Worm (Caenorhabditis elegans) whole organism, early embryonic: ENCODE measurements around the gene rpb-4.

ENCODE experiments used
- B0310.2 ChIP-seq: sonication (generic microtip); optimal IDR thresholded peaks from 2 replicates; lab custom pipeline; 2016; ENCODE audit warnings: mild to moderate bottlenecking, missing genetic modification characterization, missing compliant biosample characterization
- F13C5.2 ChIP-seq: sonication (generic microtip); optimal IDR thresholded peaks from 2 replicates; lab custom pipeline; 2017; ENCODE audit warnings: mild to moderate bottlenecking, missing genetic modification characterization, inconsistent platforms, missing compliant biosample characterization
- aly-1 ChIP-seq: sonication (generic microtip); optimal IDR thresholded peaks from 2 replicates; lab custom pipeline; 2016; ENCODE audit warnings: missing genetic modification characterization, missing compliant biosample characterization
- ama-1 ChIP-seq: fragments of 150-350 bp; optimal IDR thresholded peaks from 2 replicates; lab custom pipeline; 2014
- ceh-13 ChIP-seq: fragments of 200-800 bp; sonication (Bioruptor generic); optimal IDR thresholded peaks from 2 replicates; lab custom pipeline; 2018; ENCODE audit warnings: mild to moderate bottlenecking, missing genetic modification characterization, missing compliant biosample characterization
- ceh-36 ChIP-seq: sonication (generic microtip); optimal IDR thresholded peaks from 2 replicates; lab custom pipeline; 2016; ENCODE audit warnings: missing genetic modification characterization, inconsistent platforms, missing compliant biosample characterization
- ets-7 ChIP-seq: sonication (generic microtip); optimal IDR thresholded peaks from 2 replicates; lab custom pipeline; 2016; ENCODE audit warnings: missing genotype, missing genetic modification characterization, missing compliant biosample characterization
- flt-1 ChIP-seq: fragments of 200-800 bp; sonication (Bioruptor generic); IDR thresholded peaks from 2 replicates; pipeline ENCODE4 v1.3.6; 2022; ENCODE audit warnings: missing genetic modification characterization, missing compliant biosample characterization
- hmbx-1 ChIP-seq: sonication (generic microtip); optimal IDR thresholded peaks from 2 replicates; lab custom pipeline; 2016; ENCODE audit warnings: mild to moderate bottlenecking, missing genetic modification characterization, missing compliant biosample characterization
- hmg-4 ChIP-seq: fragments of 200-800 bp; sonication (Bioruptor generic); optimal IDR thresholded peaks from 2 replicates; lab custom pipeline; 2018; ENCODE audit warnings: mild to moderate bottlenecking, missing genetic modification characterization, missing compliant biosample characterization
- hnd-1 ChIP-seq: sonication (generic microtip); optimal IDR thresholded peaks from 2 replicates; lab custom pipeline; 2016; ENCODE audit warnings: missing genetic modification characterization, missing compliant biosample characterization
- pes-1 ChIP-seq: fragments of 200-800 bp; sonication (Bioruptor generic); IDR thresholded peaks from 2 replicates; pipeline ENCODE4 v1.3.6; 2022; ENCODE audit warnings: missing genetic modification reagents, missing genetic modification characterization, missing compliant biosample characterization
- scrt-1 ChIP-seq: fragments of 200-800 bp; sonication (Bioruptor generic); IDR thresholded peaks from 2 replicates; pipeline ENCODE4 v1.3.6; 2022; ENCODE audit warnings: missing genetic modification characterization, missing compliant biosample characterization
- sea-1 ChIP-seq: fragments of 200-800 bp; sonication (Bioruptor generic); conservative IDR thresholded peaks from 2 replicates; pipeline ENCODE4 v1.3.6; 2022; ENCODE audit warnings: missing genetic modification characterization, missing compliant biosample characterization
- tbx-11 ChIP-seq: fragments of 200-800 bp; sonication (Bioruptor generic); IDR thresholded peaks from 2 replicates; pipeline ENCODE4 v1.3.6; 2022; ENCODE audit warnings: missing genetic modification characterization, missing compliant biosample characterization
- tbx-37 ChIP-seq: fragments of 200-800 bp; sonication (Bioruptor generic); conservative IDR thresholded peaks from 2 replicates; pipeline ENCODE4 v1.3.6; 2022; ENCODE audit warnings: missing genetic modification reagents, missing genetic modification characterization, missing compliant biosample characterization
- tra-4 ChIP-seq: sonication (generic microtip); optimal IDR thresholded peaks from 2 replicates; lab custom pipeline; 2017; ENCODE audit warnings: missing genetic modification characterization, missing compliant biosample characterization

The rpb-4 gene

DNA sequence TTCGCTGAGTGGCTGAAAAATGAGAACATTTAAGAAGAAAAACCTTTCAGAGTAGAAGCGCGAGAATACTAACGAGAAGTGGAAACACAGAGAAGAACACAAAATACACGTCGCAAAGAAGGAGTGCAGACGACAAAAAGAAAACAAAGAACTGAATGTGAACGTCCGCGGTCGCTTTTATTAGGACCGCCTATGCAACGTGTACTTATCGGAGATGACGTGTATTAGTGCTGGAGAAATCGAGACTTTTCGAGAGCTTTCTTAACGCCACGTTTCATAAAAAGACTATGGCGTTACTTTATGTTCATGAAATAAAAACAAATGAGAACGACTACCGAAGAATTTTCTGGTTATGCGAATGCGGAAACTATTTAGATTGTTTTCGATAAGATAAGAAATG lies 21.8 kb upstream of the rpb-4 start, which contains the start of gene hsp-4:
Gene hsp-4 (minus strand): TSS at position 139 of the 400 bp plus-strand sequence.
- no peak for TF ChIP-seq ama-1 (lab: Kevin White, UChicago)
- TF ChIP-seq pes-1 (GFP tag; lab: Robert Waterston, UW): no peak
- no peak for TF ChIP-seq F13C5.2 (tag; lab: Kevin White, UChicago)
- no peak for TF ChIP-seq hmg-4
- TF ChIP-seq ets-7: no peak
- no peak for TF ChIP-seq B0310.2 (tag; lab: Kevin White, UChicago)
- TF ChIP-seq hmbx-1: no peak
- no peak for TF ChIP-seq sea-1 (GFP tag; lab: Robert Waterston, UW)

DNA sequence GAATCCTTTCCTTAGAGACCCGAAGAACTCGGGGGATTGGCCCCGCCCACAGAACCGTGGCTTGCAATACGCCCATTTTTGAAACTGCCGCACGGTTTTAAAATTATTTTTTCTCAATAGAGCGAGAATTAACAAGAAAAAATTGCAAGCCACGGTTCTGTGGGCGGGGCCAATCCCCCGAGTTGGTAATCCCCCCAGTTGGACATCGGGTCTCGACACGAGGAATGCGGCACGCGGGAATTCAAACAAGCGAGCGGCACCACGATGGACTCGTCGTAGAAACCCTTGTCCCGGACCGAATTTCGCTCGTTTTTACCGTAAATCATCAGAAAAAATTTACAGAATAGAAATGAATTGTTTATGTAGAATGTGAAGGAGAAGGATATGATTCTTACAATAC lies 21.3 kb upstream of the rpb-4 start:
- TF ChIP-seq ceh-13 (GFP tag; lab: Kevin White, UChicago): no peak
- peak; percentile 12 for TF ChIP-seq ceh-36 (tag; lab: Kevin White, UChicago)

DNA sequence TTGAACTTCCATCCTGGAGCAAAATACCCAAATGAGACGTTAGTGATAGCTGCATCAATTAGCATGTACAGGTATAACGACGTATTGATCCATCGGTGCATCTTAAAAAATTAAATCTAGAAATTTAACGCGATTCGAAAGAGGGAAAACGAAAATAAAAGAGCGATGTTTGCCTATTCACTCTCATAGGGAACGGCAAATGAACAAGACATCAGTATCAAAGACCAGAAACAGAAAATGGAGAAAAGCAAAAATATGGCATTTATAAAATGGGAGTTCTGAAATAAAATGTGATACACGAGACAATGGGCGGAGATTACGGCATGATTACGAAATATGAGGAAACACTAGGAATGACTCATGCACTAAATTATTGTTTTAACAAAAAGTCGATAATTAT lies 18.0 kb upstream of the rpb-4 start, which contains the start of gene haf-2:
Gene haf-2 (minus strand): TSS at position 101 of the 400 bp plus-strand sequence.
- TF ChIP-seq hmg-4 (no peak), scrt-1 (GFP tag; lab: Robert Waterston, UW) (no peak), ceh-36 (tag; lab: Kevin White, UChicago) (no peak), pes-1 (GFP tag; lab: Robert Waterston, UW) (no peak), tra-4 (no peak), hnd-1 (tag; lab: Kevin White, UChicago) (no peak), flt-1 (GFP tag; lab: Robert Waterston, UW) (no peak), ceh-13 (GFP tag; lab: Kevin White, UChicago) (no peak), ama-1 (lab: Kevin White, UChicago) (no peak), aly-1 (tag; lab: Kevin White, UChicago) (no peak), F13C5.2 (tag; lab: Kevin White, UChicago) (no peak), tbx-37 (no peak), sea-1 (GFP tag; lab: Robert Waterston, UW) (no peak), tbx-11 (GFP tag; lab: Robert Waterston, UW) (no peak), ets-7 (no peak), B0310.2 (tag; lab: Kevin White, UChicago) (no peak), hmbx-1 (no peak)

DNA sequence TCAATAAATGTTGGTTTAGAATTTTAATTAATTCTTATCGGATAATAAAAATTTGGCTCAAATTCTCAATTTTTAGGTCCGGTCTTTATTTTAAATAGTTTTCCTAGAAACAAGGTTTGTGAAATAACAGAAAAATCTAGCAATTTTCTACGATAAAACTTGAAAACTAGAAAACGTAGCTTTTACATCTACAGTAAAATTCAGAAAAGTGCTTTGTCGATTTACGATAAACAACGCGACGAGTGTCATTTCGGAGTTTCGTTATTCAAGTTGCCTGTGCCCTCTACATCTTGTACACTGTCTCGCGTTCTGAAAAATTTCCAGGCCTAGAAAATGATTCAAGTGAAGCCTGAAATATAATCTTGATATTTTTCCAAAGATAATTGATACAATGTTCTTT lies 17.5 kb upstream of the rpb-4 start:
- TF ChIP-seq ama-1 (lab: Kevin White, UChicago) (no peak), hnd-1 (tag; lab: Kevin White, UChicago) (no peak), ceh-36 (tag; lab: Kevin White, UChicago) (no peak), ets-7 (no peak), pes-1 (GFP tag; lab: Robert Waterston, UW) (no peak), tra-4 (no peak), ceh-13 (GFP tag; lab: Kevin White, UChicago) (no peak), sea-1 (GFP tag; lab: Robert Waterston, UW) (no peak), hmg-4 (no peak)

DNA sequence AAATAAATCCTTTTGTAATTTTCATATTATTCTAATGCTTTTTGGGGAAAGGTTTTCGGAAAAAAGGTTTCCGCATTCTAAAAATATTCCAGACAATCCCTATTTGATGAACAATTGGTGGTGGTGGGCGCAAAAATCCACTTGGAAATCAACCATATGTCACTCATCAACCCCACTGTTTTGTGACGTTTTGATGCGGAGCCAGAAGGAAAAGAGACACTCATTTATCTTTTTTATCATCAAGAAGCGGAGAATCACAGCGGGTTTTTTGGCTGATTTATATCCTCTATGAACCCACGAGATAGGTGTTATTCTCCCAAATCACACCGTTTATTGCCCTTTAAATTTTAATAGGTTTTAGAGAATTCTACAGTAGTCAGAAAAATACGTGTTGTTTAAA lies 17.1 kb upstream of the rpb-4 start:
- TF ChIP-seq ets-7 (no peak), sea-1 (GFP tag; lab: Robert Waterston, UW) (no peak), scrt-1 (GFP tag; lab: Robert Waterston, UW) (no peak), hmbx-1 (no peak)

DNA sequence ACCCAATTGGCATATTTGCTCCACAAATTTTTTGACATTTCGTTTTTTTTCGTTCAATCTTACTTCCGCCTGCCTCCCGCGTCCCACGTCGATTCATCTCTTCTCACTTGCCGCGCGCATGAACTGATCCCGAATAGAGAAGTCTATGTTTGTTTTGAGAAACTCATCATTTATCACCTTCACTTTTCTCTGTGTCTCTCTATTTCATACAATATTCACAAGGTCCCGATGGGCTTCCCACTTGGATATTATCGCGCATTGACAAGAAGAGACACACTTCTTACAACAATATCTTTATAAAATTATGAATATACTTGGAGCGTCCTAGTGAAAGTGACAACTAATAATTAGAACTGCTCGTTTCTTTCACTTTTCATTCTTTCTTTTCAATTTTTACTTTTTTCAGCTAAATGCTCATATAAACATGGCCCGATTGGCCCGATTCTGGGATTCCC lies 15.8 kb upstream of the rpb-4 start, which contains the start of gene insc-1:
Gene insc-1 (plus strand): TSS at position 405 of the 455 bp plus-strand sequence.
- no peak for TF ChIP-seq hmbx-1
- no peak for TF ChIP-seq tra-4

DNA sequence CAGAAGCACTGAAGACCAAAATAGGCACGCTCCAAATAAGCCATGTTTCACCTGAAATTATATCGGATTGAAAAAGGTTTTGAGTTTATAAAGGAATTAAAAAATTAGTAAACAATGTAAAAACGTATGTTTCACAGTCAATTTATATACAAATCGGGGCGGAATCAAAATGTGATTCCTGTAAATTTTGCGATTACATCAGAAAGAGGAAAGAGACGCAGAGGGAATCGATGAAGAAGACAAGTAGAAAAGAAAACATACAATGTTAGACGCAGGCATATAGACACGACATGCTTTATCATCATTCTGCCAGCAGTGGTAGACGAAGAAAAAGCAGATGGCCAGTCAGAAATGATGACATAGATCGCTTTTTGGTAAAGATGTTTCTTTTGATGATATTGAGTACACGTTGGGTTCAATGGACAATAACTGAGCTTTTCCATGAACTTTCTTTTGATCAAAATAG lies 10.3 kb upstream of the rpb-4 start, which contains the start of gene msra-1:
Gene msra-1 (minus strand): TSS at position 51 of the 466 bp plus-strand sequence.
- no peak for TF ChIP-seq tbx-37
- TF ChIP-seq hmg-4: no peak
- TF ChIP-seq ceh-13 (GFP tag; lab: Kevin White, UChicago): no peak
- TF ChIP-seq ceh-36 (tag; lab: Kevin White, UChicago): no peak
- no peak for TF ChIP-seq tbx-11 (GFP tag; lab: Robert Waterston, UW)
- TF ChIP-seq aly-1 (tag; lab: Kevin White, UChicago): no peak
- TF ChIP-seq sea-1 (GFP tag; lab: Robert Waterston, UW): no peak
- no peak for TF ChIP-seq flt-1 (GFP tag; lab: Robert Waterston, UW)
- TF ChIP-seq F13C5.2 (tag; lab: Kevin White, UChicago): no peak
- TF ChIP-seq tra-4: no peak
- no peak for TF ChIP-seq ets-7
- TF ChIP-seq scrt-1 (GFP tag; lab: Robert Waterston, UW): no peak
- no peak for TF ChIP-seq ama-1 (lab: Kevin White, UChicago)
- TF ChIP-seq pes-1 (GFP tag; lab: Robert Waterston, UW): no peak
- no peak for TF ChIP-seq B0310.2 (tag; lab: Kevin White, UChicago)
- TF ChIP-seq hnd-1 (tag; lab: Kevin White, UChicago): no peak
- TF ChIP-seq hmbx-1: no peak

DNA sequence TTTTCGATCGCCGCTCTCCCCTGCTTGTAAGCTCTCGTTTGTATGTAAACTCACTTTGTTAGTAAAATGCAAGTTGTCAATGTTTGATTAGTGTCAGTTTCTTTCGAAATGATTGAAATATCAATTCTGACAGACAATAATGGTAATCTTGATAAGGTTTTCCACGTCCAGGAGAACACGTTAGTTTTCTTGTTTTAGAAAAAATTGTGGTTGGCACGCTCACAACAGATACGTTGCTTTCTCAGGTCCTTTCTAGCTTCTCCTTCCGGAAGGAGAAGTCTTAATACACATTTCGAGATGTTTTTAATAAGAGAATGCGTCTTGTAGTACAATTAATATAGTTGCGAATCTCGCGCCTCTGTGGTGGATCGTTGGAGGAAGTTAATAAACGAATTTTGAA lies 5.5 kb upstream of the rpb-4 start, which contains the start of gene F43E2.6:
Gene F43E2.6 (minus strand): TSS at position 101 of the 400 bp plus-strand sequence.
- TF ChIP-seq sea-1 (GFP tag; lab: Robert Waterston, UW) (no peak), hmbx-1 (no peak), scrt-1 (GFP tag; lab: Robert Waterston, UW) (no peak), F13C5.2 (tag; lab: Kevin White, UChicago) (no peak), flt-1 (GFP tag; lab: Robert Waterston, UW) (no peak), ets-7 (no peak), ceh-13 (GFP tag; lab: Kevin White, UChicago) (no peak), tra-4 (no peak), hnd-1 (tag; lab: Kevin White, UChicago) (no peak), aly-1 (tag; lab: Kevin White, UChicago) (no peak), hmg-4 (no peak), B0310.2 (tag; lab: Kevin White, UChicago) (no peak), tbx-37 (no peak), pes-1 (GFP tag; lab: Robert Waterston, UW) (no peak), ama-1 (lab: Kevin White, UChicago) (no peak), tbx-11 (GFP tag; lab: Robert Waterston, UW) (no peak), ceh-36 (tag; lab: Kevin White, UChicago) (no peak)
